Fruit fly (Drosophila melanogaster) whole organism, pupa: ENCODE measurements around the gene dar1.

Source experiments
- CG10348 ChIP-seq: fragments of 200-800 bp; sonication (Bioruptor generic); IDR thresholded peaks from 2 replicates; pipeline ENCODE4 v1.3.6; 2022; ENCODE audit warnings: missing biosample characterization, missing genetic modification characterization
- CG12605 ChIP-seq: fragments of 200-800 bp; sonication (Bioruptor generic); IDR thresholded peaks from 2 replicates; pipeline ENCODE4 v1.3.6; 2022; ENCODE audit warnings: missing biosample characterization, missing genetic modification characterization
- CG13204 ChIP-seq: fragments of 200-800 bp; sonication (Bioruptor generic); optimal IDR thresholded peaks from 2 replicates; lab custom pipeline; 2018; ENCODE audit warnings: missing biosample characterization, mild to moderate bottlenecking, missing genetic modification characterization, moderate library complexity
- CG14655 ChIP-seq: fragments of 200-800 bp; sonication (Bioruptor generic); optimal IDR thresholded peaks from 3 replicates; lab custom pipeline; 2017; ENCODE audit warnings: mild to moderate bottlenecking, missing biosample characterization, missing genetic modification reagents, missing genetic modification characterization
- CG15710 ChIP-seq: fragments of 200-800 bp; sonication (Bioruptor generic); optimal IDR thresholded peaks from 2 replicates; lab custom pipeline; 2018; ENCODE audit warnings: missing biosample characterization, mild to moderate bottlenecking, missing genetic modification characterization, moderate library complexity
- CG17806 ChIP-seq: fragments of 200-800 bp; sonication (Bioruptor generic); optimal IDR thresholded peaks from 2 replicates; lab custom pipeline; 2018; ENCODE audit warnings: missing biosample characterization, mild to moderate bottlenecking, missing genetic modification characterization, moderate library complexity
- CG32121 ChIP-seq: fragments of 200-800 bp; sonication (Bioruptor generic); IDR thresholded peaks from 2 replicates; pipeline ENCODE4 v1.3.6; 2022; ENCODE audit warnings: missing biosample characterization, missing genetic modification characterization
- CG34367 ChIP-seq: fragments of 200-800 bp; sonication (Bioruptor generic); optimal IDR thresholded peaks from 2 replicates; lab custom pipeline; 2018; ENCODE audit warnings: missing biosample characterization, mild to moderate bottlenecking, missing genetic modification characterization
- CG4496 ChIP-seq: fragments of 200-800 bp; sonication (Bioruptor generic); IDR thresholded peaks from 3 replicates; pipeline ENCODE4 v1.3.6; 2022; ENCODE audit warnings: missing biosample characterization, missing genetic modification characterization
- CG8159 ChIP-seq: fragments of 200-800 bp; sonication (Bioruptor generic); optimal IDR thresholded peaks from 3 replicates; lab custom pipeline; 2018; ENCODE audit warnings: missing biosample characterization, mild to moderate bottlenecking, missing genetic modification characterization, moderate library complexity
- CG8301 ChIP-seq: fragments of 200-800 bp; sonication (Bioruptor generic); optimal IDR thresholded peaks from 2 replicates; lab custom pipeline; 2018; ENCODE audit warnings: missing biosample characterization, mild to moderate bottlenecking, missing genetic modification characterization
- CG9948 ChIP-seq: fragments of 200-800 bp; sonication (Bioruptor generic); optimal IDR thresholded peaks from 2 replicates; lab custom pipeline; 2018; ENCODE audit warnings: missing biosample characterization, mild to moderate bottlenecking, missing genetic modification characterization, moderate library complexity
- D1 ChIP-seq: fragments of 200-800 bp; sonication (Bioruptor generic); optimal IDR thresholded peaks from 2 replicates; lab custom pipeline; 2018; ENCODE audit warnings: missing biosample characterization, mild to moderate bottlenecking, missing genetic modification characterization, moderate library complexity
- EcR ChIP-seq: fragments of 200-800 bp; sonication (Bioruptor generic); optimal IDR thresholded peaks from 3 replicates; lab custom pipeline; 2019; ENCODE audit warnings: missing biosample characterization, missing genetic modification characterization, mild to moderate bottlenecking, moderate library complexity, missing genetic modification reagents
- Ets98B ChIP-seq: fragments of 200-800 bp; sonication (Bioruptor generic); IDR thresholded peaks from 2 replicates; pipeline ENCODE4 v1.3.6; 2022; ENCODE audit warnings: missing biosample characterization, missing genetic modification characterization
- Pif1A ChIP-seq: fragments of 200-800 bp; sonication (Bioruptor generic); optimal IDR thresholded peaks from 3 replicates; lab custom pipeline; 2016; ENCODE audit warnings: missing biosample characterization, missing genetic modification characterization
- Pif1B ChIP-seq: fragments of 200-800 bp; sonication (Bioruptor generic); optimal IDR thresholded peaks from 3 replicates; lab custom pipeline; 2016; ENCODE audit warnings: missing biosample characterization, missing genetic modification characterization
- Snoo ChIP-seq: fragments of 200-800 bp; sonication (Bioruptor generic); optimal IDR thresholded peaks from 3 replicates; lab custom pipeline; 2017; ENCODE audit warnings: missing biosample characterization, mild to moderate bottlenecking, missing genetic modification characterization, inconsistent platforms
- fd96Ca ChIP-seq: fragments of 200-800 bp; sonication (Bioruptor generic); IDR thresholded peaks from 3 replicates; pipeline ENCODE4 v1.3.6; 2022; ENCODE audit warnings: missing biosample characterization, missing genetic modification characterization
- gl ChIP-seq: fragments of 200-800 bp; sonication (Bioruptor generic); optimal IDR thresholded peaks from 2 replicates; lab custom pipeline; 2018; ENCODE audit warnings: missing biosample characterization, mild to moderate bottlenecking, missing genetic modification characterization
- rn ChIP-seq: fragments of 200-800 bp; sonication (Bioruptor generic); IDR thresholded peaks from 2 replicates; pipeline ENCODE4 v1.3.6; 2022; ENCODE audit warnings: missing biosample characterization, missing genetic modification characterization

Gene dar1

DNA sequence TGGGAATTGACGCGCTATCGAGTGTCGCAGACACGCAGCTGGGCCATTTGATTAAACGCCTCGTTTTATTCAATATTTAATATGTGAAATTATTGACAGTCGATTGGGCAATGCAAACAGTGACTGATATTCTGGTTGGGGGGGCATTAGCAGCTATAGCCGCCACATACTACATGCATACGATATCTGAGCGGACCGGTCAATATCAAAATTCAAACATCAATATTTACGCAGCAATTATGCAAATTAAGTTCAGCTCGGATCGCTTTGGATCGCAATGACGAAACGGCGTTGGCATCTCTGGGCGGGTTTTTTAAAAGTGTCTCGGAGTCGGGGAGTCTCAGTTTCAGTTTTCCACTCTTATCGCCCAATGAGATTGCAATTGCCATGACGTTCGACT lies 65.5 kb downstream of the dar1 start:
- TF ChIP-seq Snoo (tag; lab: Kevin White, UChicago) (peak; percentile 30), CG32121 (no peak)

DNA sequence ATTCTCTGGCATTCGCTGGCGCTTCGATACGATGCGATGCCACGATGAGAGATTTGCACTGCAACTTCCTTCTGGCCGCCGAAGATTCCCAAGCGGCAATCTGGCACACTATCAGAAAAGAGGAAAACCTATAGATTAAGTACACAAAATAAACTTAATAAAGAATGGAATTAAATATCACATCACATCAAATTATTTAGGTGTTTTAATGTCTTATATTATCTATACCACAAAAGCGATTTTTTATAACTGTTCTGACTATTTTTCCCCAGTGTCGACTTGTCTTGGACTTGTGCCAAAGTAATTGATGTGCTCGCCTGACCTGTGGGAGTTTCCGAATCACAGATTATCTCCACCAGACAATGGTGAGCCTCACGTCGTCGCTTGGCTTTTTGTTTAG lies 69.2 kb downstream of the dar1 start:
- TF ChIP-seq CG10348 (GFP tag; lab: Robert Waterston, UW), result no peak
- TF ChIP-seq Pif1B (GFP tag; lab: Kevin White, UChicago), result no peak
- TF ChIP-seq CG9948 (tag; lab: Kevin White, UChicago), result peak; percentile 36
- TF ChIP-seq fd96Ca (GFP tag; lab: Robert Waterston, UW), result no peak
- TF ChIP-seq Snoo (tag; lab: Kevin White, UChicago), result peak; percentile 23
- no peak for TF ChIP-seq CG12605 (GFP tag; lab: Robert Waterston, UW)
- TF ChIP-seq Pif1A (GFP tag; lab: Kevin White, UChicago), result peak; percentile 31
- no peak for TF ChIP-seq Ets98B (GFP tag; lab: Robert Waterston, UW)
- peak; percentile 47 for TF ChIP-seq CG15710 (tag; lab: Kevin White, UChicago)
- TF ChIP-seq gl (tag; lab: Kevin White, UChicago), result no peak
- no peak for TF ChIP-seq CG34367 (tag; lab: Kevin White, UChicago)
- TF ChIP-seq CG8301, result peak; percentile 22
- no peak for TF ChIP-seq CG32121
- no peak for TF ChIP-seq D1 (tag; lab: Kevin White, UChicago)
- TF ChIP-seq rn, result no peak
- TF ChIP-seq CG4496, result no peak
- no peak for TF ChIP-seq CG13204 (GFP tag; lab: Kevin White, UChicago)
- peak; percentile 47 for TF ChIP-seq CG17806 (tag; lab: Kevin White, UChicago)
- peak; percentile 69 for TF ChIP-seq CG8159 (tag; lab: Kevin White, UChicago)
- peak; percentile 42 for TF ChIP-seq CG14655 (GFP tag; lab: Kevin White, UChicago)
- TF ChIP-seq EcR (GFP tag; lab: Kevin White, UChicago), result no peak

DNA sequence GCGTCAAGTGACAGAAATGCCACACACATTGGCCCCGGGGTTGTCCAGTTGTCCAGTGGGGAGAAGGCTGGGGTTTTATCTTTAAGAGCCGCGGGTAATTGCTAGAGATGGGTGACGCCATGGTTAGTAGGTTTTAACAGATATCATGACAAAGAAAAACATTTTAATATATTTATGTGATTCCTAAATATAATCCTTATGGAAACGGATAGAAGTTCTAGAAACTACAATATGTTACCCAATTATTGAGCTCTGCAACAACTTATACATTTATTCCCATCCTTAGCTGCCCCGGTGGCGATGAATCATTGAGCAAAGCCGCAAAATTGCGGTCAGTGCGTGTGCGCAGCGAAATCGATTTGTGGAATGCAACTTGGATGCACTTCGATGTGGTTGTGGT lies 75.9 kb downstream of the dar1 start:
- TF ChIP-seq Pif1A (GFP tag; lab: Kevin White, UChicago), result no peak
- TF ChIP-seq CG10348 (GFP tag; lab: Robert Waterston, UW), result no peak
- no peak for TF ChIP-seq fd96Ca (GFP tag; lab: Robert Waterston, UW)
- TF ChIP-seq Ets98B (GFP tag; lab: Robert Waterston, UW), result no peak
- no peak for TF ChIP-seq CG8159 (tag; lab: Kevin White, UChicago)
- TF ChIP-seq CG13204 (GFP tag; lab: Kevin White, UChicago), result no peak
- TF ChIP-seq CG17806 (tag; lab: Kevin White, UChicago), result no peak
- no peak for TF ChIP-seq CG12605 (GFP tag; lab: Robert Waterston, UW)
- no peak for TF ChIP-seq rn
- no peak for TF ChIP-seq CG4496
- TF ChIP-seq CG9948 (tag; lab: Kevin White, UChicago), result no peak
- no peak for TF ChIP-seq EcR (GFP tag; lab: Kevin White, UChicago)
- TF ChIP-seq CG8301, result no peak
- no peak for TF ChIP-seq CG14655 (GFP tag; lab: Kevin White, UChicago)
- TF ChIP-seq Pif1B (GFP tag; lab: Kevin White, UChicago), result no peak
- TF ChIP-seq gl (tag; lab: Kevin White, UChicago), result no peak
- TF ChIP-seq D1 (tag; lab: Kevin White, UChicago), result no peak
- no peak for TF ChIP-seq CG15710 (tag; lab: Kevin White, UChicago)

DNA sequence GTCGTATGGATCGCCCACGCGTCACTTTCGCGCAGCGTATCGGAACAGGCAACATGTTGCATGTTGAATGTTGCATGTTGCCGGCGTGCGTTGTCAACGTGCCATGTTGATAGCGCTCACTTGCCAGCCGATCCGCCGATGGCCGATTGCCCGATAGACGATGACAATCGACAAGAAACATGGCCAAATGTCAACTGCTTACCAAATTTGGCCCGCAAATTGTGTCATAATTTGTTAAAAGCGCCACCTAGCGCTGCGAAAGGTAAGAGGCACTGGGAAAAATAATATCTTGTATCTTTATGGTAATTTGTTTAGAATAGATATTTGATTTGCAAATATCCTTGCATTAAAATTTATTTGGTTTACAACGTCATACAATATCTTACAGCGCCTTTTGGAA lies 76.3 kb downstream of the dar1 start:
- no peak for TF ChIP-seq rn
- TF ChIP-seq CG14655 (GFP tag; lab: Kevin White, UChicago), result no peak
- TF ChIP-seq CG8159 (tag; lab: Kevin White, UChicago), result no peak
- no peak for TF ChIP-seq CG32121
- no peak for TF ChIP-seq EcR (GFP tag; lab: Kevin White, UChicago)
- no peak for TF ChIP-seq CG10348 (GFP tag; lab: Robert Waterston, UW)
- TF ChIP-seq CG34367 (tag; lab: Kevin White, UChicago), result no peak
- TF ChIP-seq Ets98B (GFP tag; lab: Robert Waterston, UW), result no peak
- TF ChIP-seq CG15710 (tag; lab: Kevin White, UChicago), result no peak
- no peak for TF ChIP-seq CG8301
- TF ChIP-seq CG13204 (GFP tag; lab: Kevin White, UChicago), result no peak
- TF ChIP-seq CG9948 (tag; lab: Kevin White, UChicago), result no peak
- no peak for TF ChIP-seq Pif1B (GFP tag; lab: Kevin White, UChicago)
